Worm (Caenorhabditis elegans) whole organism, L4/young adult: ENCODE measurements around the gene mig-38.

Source experiments
- W03F9.2 ChIP-seq: fragments of 150-350 bp; optimal IDR thresholded peaks from 2 replicates; lab custom pipeline; 2014; ENCODE audit warnings: missing biosample characterization, missing genetic modification characterization
- dao-5 ChIP-seq: sonication (generic microtip); optimal IDR thresholded peaks from 2 replicates; lab custom pipeline; 2016; ENCODE audit warnings: missing genotype, missing genetic modification characterization, moderate library complexity, missing compliant biosample characterization
- him-1 ChIP-seq: sonication (generic microtip); optimal IDR thresholded peaks from 2 replicates; lab custom pipeline; 2016; ENCODE audit warnings: missing genotype, missing genetic modification reagents, missing genetic modification characterization, missing compliant biosample characterization

DNA sequence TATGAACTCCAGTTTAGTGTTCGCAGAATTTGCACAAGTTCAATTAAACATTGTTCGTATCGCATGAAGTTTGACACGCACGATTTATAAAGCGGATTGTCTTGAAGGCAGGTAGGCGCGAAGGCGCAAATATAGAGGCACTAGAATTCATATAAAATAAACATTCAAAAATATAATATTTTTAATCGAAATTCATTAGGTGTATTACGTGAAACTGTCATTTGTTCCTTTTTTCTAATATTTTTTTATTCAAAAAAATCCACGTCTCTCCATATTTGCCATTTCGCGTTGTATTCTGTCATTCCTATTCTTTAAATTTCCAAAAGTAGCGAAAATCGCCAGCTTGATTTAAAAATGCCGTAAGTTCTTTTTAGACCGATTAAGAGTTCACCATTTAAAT, 47.8 kb downstream of the mig-38 start, which contains the start of gene ZK809.1:
- TF ChIP-seq dao-5 (tag; lab: Kevin White, UChicago) (no peak), W03F9.2 (tag; lab: Kevin White, UChicago) (no peak), him-1 (tag; lab: Kevin White, UChicago) (no peak)
